Fruit fly (Drosophila melanogaster) whole organism, embryonic: Measurements from ENCODE around the gene PRL-1.

Source experiments
- Antp ChIP-seq: fragments of 200-800 bp; sonication (Bioruptor generic); optimal IDR thresholded peaks from 3 replicates; lab custom pipeline; 2016; ENCODE audit warnings: missing biosample characterization, missing genetic modification characterization
- B-H2 ChIP-seq: fragments of 200-800 bp; sonication (Bioruptor generic); optimal IDR thresholded peaks from 2 replicates; lab custom pipeline; 2018; ENCODE audit warnings: missing biosample characterization, mild to moderate bottlenecking, missing genetic modification characterization
- CG10267 ChIP-seq: fragments of 200-800 bp; sonication (Bioruptor generic); optimal IDR thresholded peaks from 2 replicates; lab custom pipeline; 2018; ENCODE audit warnings: missing biosample characterization, mild to moderate bottlenecking, missing genetic modification characterization, moderate library complexity
- CG1233 ChIP-seq: fragments of 200-800 bp; sonication (Bioruptor generic); optimal IDR thresholded peaks from 4 replicates; lab custom pipeline; 2018; ENCODE audit warnings: missing biosample characterization, mild to moderate bottlenecking, missing genetic modification characterization
- CG14710 ChIP-seq: fragments of 200-800 bp; sonication (Bioruptor generic); optimal IDR thresholded peaks from 3 replicates; lab custom pipeline; 2019; ENCODE audit warnings: missing biosample characterization, mild to moderate bottlenecking, missing genetic modification characterization, moderate library complexity
- CG17361 ChIP-seq: fragments of 200-800 bp; sonication (Bioruptor generic); IDR thresholded peaks from 3 replicates; pipeline ENCODE4 v1.3.6; 2022; ENCODE audit warnings: missing biosample characterization, missing genetic modification characterization
- CG18011 ChIP-seq: fragments of 200-800 bp; sonication (Bioruptor generic); optimal IDR thresholded peaks from 2 replicates; lab custom pipeline; 2017; ENCODE audit warnings: missing biosample characterization, missing genetic modification characterization, mild to moderate bottlenecking, moderate library complexity, missing genotype
- CG1832 ChIP-seq: fragments of 200-800 bp; sonication (Bioruptor generic); optimal IDR thresholded peaks from 2 replicates; lab custom pipeline; 2017; ENCODE audit warnings: missing biosample characterization, mild to moderate bottlenecking, missing genetic modification characterization, inconsistent platforms
- CG2129 ChIP-seq: fragments of 200-800 bp; sonication (Bioruptor generic); IDR thresholded peaks from 2 replicates; pipeline ENCODE4 v1.3.6; 2022; ENCODE audit warnings: missing biosample characterization, missing genetic modification characterization; ENCODE audit not compliant: partially characterized antibody
- CG2202 ChIP-seq: fragments of 200-800 bp; sonication (Bioruptor generic); optimal IDR thresholded peaks from 2 replicates; lab custom pipeline; 2018; ENCODE audit warnings: missing biosample characterization, mild to moderate bottlenecking, missing genetic modification characterization
- CG2678 ChIP-seq: fragments of 200-800 bp; sonication (Bioruptor generic); optimal IDR thresholded peaks from 3 replicates; lab custom pipeline; 2019; ENCODE audit warnings: missing biosample characterization, mild to moderate bottlenecking, missing genetic modification characterization, moderate library complexity
- CG30403 ChIP-seq: fragments of 200-800 bp; sonication (Bioruptor generic); optimal IDR thresholded peaks from 3 replicates; lab custom pipeline; 2016; ENCODE audit warnings: missing biosample characterization, missing genetic modification characterization
- CG31365 ChIP-seq: fragments of 200-800 bp; sonication (Bioruptor generic); optimal IDR thresholded peaks from 2 replicates; lab custom pipeline; 2018; ENCODE audit warnings: missing biosample characterization, mild to moderate bottlenecking, missing genetic modification characterization
- CG32532 ChIP-seq: fragments of 200-800 bp; sonication (Bioruptor generic); IDR thresholded peaks from 2 replicates; pipeline ENCODE4 v1.3.6; 2022; ENCODE audit warnings: missing biosample characterization, missing genetic modification characterization
- CG32772 ChIP-seq: fragments of 200-800 bp; sonication (Bioruptor generic); IDR thresholded peaks from 2 replicates; pipeline ENCODE4 v1.3.6; 2022; ENCODE audit warnings: missing biosample characterization, missing genetic modification characterization
- CG33557 ChIP-seq: fragments of 200-800 bp; sonication (Bioruptor generic); optimal IDR thresholded peaks from 2 replicates; lab custom pipeline; 2019; ENCODE audit warnings: missing biosample characterization, mild to moderate bottlenecking, missing genetic modification characterization, moderate library complexity
- CG43689 ChIP-seq: fragments of 200-800 bp; sonication (Bioruptor generic); IDR thresholded peaks from 2 replicates; pipeline ENCODE4 v1.3.6; 2022; ENCODE audit warnings: missing biosample characterization, missing genetic modification characterization
- CG4404 ChIP-seq: fragments of 200-800 bp; sonication (Bioruptor generic); IDR thresholded peaks from 2 replicates; pipeline ENCODE4 v1.3.6; 2022; ENCODE audit warnings: missing biosample characterization, missing genetic modification characterization
- CG5180 ChIP-seq: fragments of 200-800 bp; sonication (Bioruptor generic); optimal IDR thresholded peaks from 3 replicates; lab custom pipeline; 2017; ENCODE audit warnings: missing biosample characterization, missing genetic modification characterization, mild to moderate bottlenecking, moderate library complexity, missing genetic modification reagents
- CG7963 ChIP-seq: fragments of 200-800 bp; sonication (Bioruptor generic); IDR thresholded peaks from 3 replicates; pipeline ENCODE4 v1.3.6; 2022; ENCODE audit warnings: missing biosample characterization, missing genetic modification characterization; ENCODE audit not compliant: partially characterized antibody
- Chrac-16 ChIP-seq: fragments of 200-800 bp; sonication (Bioruptor generic); optimal IDR thresholded peaks from 3 replicates; lab custom pipeline; 2016; ENCODE audit warnings: missing biosample characterization, missing genetic modification characterization
- D19A ChIP-seq: fragments of 200-800 bp; optimal IDR thresholded peaks from 3 replicates; lab custom pipeline; 2019; ENCODE audit warnings: missing biosample characterization, mild to moderate bottlenecking, missing genetic modification characterization, moderate library complexity
- Dad ChIP-seq: fragments of 200-800 bp; sonication (Bioruptor generic); optimal IDR thresholded peaks from 3 replicates; lab custom pipeline; 2016; ENCODE audit warnings: missing biosample characterization, missing genetic modification characterization
- Dip3 ChIP-seq: fragments of 200-800 bp; sonication (Bioruptor generic); optimal IDR thresholded peaks from 3 replicates; lab custom pipeline; 2016; ENCODE audit warnings: missing biosample characterization, missing genetic modification characterization
- Doc3 ChIP-seq: fragments of 200-800 bp; sonication (Bioruptor generic); IDR thresholded peaks from 3 replicates; pipeline ENCODE4 v1.3.6; 2022; ENCODE audit warnings: missing biosample characterization, missing genetic modification characterization; ENCODE audit not compliant: partially characterized antibody
- Fer2 ChIP-seq: fragments of 200-800 bp; sonication (Bioruptor generic); optimal IDR thresholded peaks from 2 replicates; lab custom pipeline; 2018; ENCODE audit warnings: missing biosample characterization, mild to moderate bottlenecking, missing genetic modification characterization, moderate library complexity
- HmgZ ChIP-seq: fragments of 200-800 bp; sonication (Bioruptor generic); optimal IDR thresholded peaks from 2 replicates; lab custom pipeline; 2018; ENCODE audit warnings: missing biosample characterization, mild to moderate bottlenecking, missing genetic modification characterization
- Hr39 ChIP-seq: fragments of >200 bp; optimal IDR thresholded peaks from 2 replicates; lab custom pipeline; 2017
- MESR4 ChIP-seq: fragments of 200-800 bp; sonication (Bioruptor generic); optimal IDR thresholded peaks from 2 replicates; lab custom pipeline; 2018; ENCODE audit warnings: missing biosample characterization, mild to moderate bottlenecking, missing genetic modification characterization, moderate library complexity
- Mrtf ChIP-seq: fragments of 200-800 bp; sonication (Bioruptor generic); IDR thresholded peaks from 3 replicates; pipeline ENCODE4 v1.3.6; 2022; ENCODE audit warnings: missing biosample characterization, missing genetic modification characterization
- NFAT ChIP-seq: fragments of 200-800 bp; sonication (Bioruptor generic); IDR thresholded peaks from 2 replicates; pipeline ENCODE4 v1.3.6; 2022; ENCODE audit warnings: missing biosample characterization, missing genetic modification characterization
- NfI ChIP-seq: fragments of 200-800 bp; sonication (Bioruptor generic); optimal IDR thresholded peaks from 3 replicates; lab custom pipeline; 2018; ENCODE audit warnings: missing biosample characterization, mild to moderate bottlenecking, missing genetic modification characterization, moderate library complexity
- Optix ChIP-seq: fragments of 200-800 bp; sonication (Bioruptor generic); IDR thresholded peaks from 3 replicates; pipeline ENCODE4 v1.3.6; 2022; ENCODE audit warnings: missing biosample characterization, missing genetic modification characterization
- Rfx ChIP-seq: fragments of 200-800 bp; sonication (Bioruptor generic); IDR thresholded peaks from 2 replicates; pipeline ENCODE4 v1.3.6; 2022; ENCODE audit warnings: missing biosample characterization, missing genetic modification characterization
- Six4 ChIP-seq: fragments of 200-800 bp; sonication (Bioruptor generic); optimal IDR thresholded peaks from 2 replicates; lab custom pipeline; 2016; ENCODE audit warnings: missing biosample characterization, missing genetic modification characterization
- Vsx1 ChIP-seq: fragments of 200-800 bp; sonication (Bioruptor generic); optimal IDR thresholded peaks from 2 replicates; lab custom pipeline; 2017; ENCODE audit warnings: missing biosample characterization, mild to moderate bottlenecking, missing genetic modification characterization, missing genetic modification reagents
- btn ChIP-seq: fragments of 200-800 bp; sonication (Bioruptor generic); optimal IDR thresholded peaks from 2 replicates; lab custom pipeline; 2016; ENCODE audit warnings: missing biosample characterization, missing genetic modification characterization
- cas ChIP-seq: fragments of 200-800 bp; sonication (Bioruptor generic); IDR thresholded peaks from 2 replicates; pipeline ENCODE4 v1.3.6; 2022; ENCODE audit warnings: missing biosample characterization, missing genetic modification characterization
- caup ChIP-seq: fragments of 200-800 bp; sonication (Bioruptor generic); optimal IDR thresholded peaks from 3 replicates; lab custom pipeline; 2017; ENCODE audit warnings: missing biosample characterization, mild to moderate bottlenecking, missing genetic modification characterization, moderate library complexity; ENCODE audit not compliant: severe bottlenecking
- chinmo ChIP-seq: fragments of 200-800 bp; sonication (Bioruptor generic); IDR thresholded peaks from 4 replicates; pipeline ENCODE4 v1.3.6; 2022; ENCODE audit warnings: missing biosample characterization, missing genetic modification characterization; ENCODE audit not compliant: partially characterized antibody
- gce ChIP-seq: fragments of 200-800 bp; sonication (Bioruptor generic); IDR thresholded peaks from 3 replicates; pipeline ENCODE4 v1.3.6; 2022; ENCODE audit warnings: missing biosample characterization, missing genetic modification characterization
- ind ChIP-seq: fragments of 200-800 bp; sonication (Bioruptor generic); optimal IDR thresholded peaks from 3 replicates; lab custom pipeline; 2016; ENCODE audit warnings: missing biosample characterization, missing genetic modification characterization
- inv ChIP-seq: fragments of 200-800 bp; sonication (Bioruptor generic); IDR thresholded peaks from 2 replicates; pipeline ENCODE4 v1.3.6; 2022; ENCODE audit warnings: missing biosample characterization, missing genetic modification characterization; ENCODE audit not compliant: partially characterized antibody
- lab ChIP-seq: fragments of 200-800 bp; sonication (Bioruptor generic); optimal IDR thresholded peaks from 3 replicates; lab custom pipeline; 2017; ENCODE audit warnings: missing biosample characterization, missing genetic modification characterization, mild to moderate bottlenecking, moderate library complexity, missing genetic modification reagents
- luna ChIP-seq: fragments of 200-800 bp; sonication (Bioruptor generic); optimal IDR thresholded peaks from 2 replicates; lab custom pipeline; 2016; ENCODE audit warnings: missing biosample characterization, missing genetic modification characterization
- maf-S ChIP-seq: fragments of 200-800 bp; sonication (Bioruptor generic); optimal IDR thresholded peaks from 2 replicates; lab custom pipeline; 2016; ENCODE audit warnings: missing biosample characterization, missing genetic modification characterization
- pfk ChIP-seq: fragments of 200-800 bp; sonication (Bioruptor generic); optimal IDR thresholded peaks from 2 replicates; lab custom pipeline; 2018; ENCODE audit warnings: missing biosample characterization, mild to moderate bottlenecking, missing genetic modification characterization, moderate library complexity
- shn ChIP-seq: fragments of 200-800 bp; sonication (Bioruptor generic); optimal IDR thresholded peaks from 3 replicates; lab custom pipeline; 2016; ENCODE audit warnings: missing biosample characterization, missing genetic modification characterization
- ttk ChIP-seq: fragments of 200-800 bp; sonication (Bioruptor generic); IDR thresholded peaks from 2 replicates; pipeline ENCODE4 v2.1.2; 2022; ENCODE audit warnings: missing biosample characterization, missing genetic modification characterization
- zf30C ChIP-seq: fragments of 200-800 bp; sonication (Bioruptor generic); optimal IDR thresholded peaks from 3 replicates; lab custom pipeline; 2018; ENCODE audit warnings: missing biosample characterization, mild to moderate bottlenecking, missing genetic modification characterization

PRL-1 gene

DNA sequence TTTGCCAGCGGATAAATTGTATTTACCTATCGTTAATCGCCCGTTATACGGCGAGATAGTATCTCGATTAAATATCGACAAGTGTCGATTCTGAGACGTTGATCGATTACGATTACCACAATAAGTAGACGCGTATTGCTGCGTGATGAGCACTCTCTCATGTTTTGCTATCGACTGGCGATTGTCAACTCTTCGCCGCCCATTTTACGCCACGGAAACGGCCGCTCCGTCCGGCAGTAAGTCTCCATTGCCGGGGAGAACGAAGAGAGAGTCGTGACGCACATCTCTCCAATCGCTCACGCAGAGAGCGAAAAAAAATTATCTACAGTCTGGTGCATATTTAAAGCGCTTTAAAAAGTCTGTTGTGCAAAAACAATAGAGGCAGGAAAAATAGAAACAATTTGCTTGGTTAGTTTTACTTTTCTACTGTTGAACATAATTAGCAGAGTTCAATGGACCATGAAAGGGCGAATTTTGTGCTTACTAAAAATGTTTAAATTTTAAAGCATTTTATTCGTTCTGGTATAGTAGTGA lies 5.7 kb downstream of the PRL-1 start, which contains the start of gene CG46309 (continued):
- TF ChIP-seq Dad (GFP tag; lab: Kevin White, UChicago) = no peak
- peak; percentile 36 for TF ChIP-seq CG10267 (tag; lab: Kevin White, UChicago)
- no peak for TF ChIP-seq CG1233
- TF ChIP-seq Optix (GFP tag; lab: Robert Waterston, UW) = no peak
- TF ChIP-seq D19A (tag; lab: Kevin White, UChicago) = no peak
- no peak for TF ChIP-seq CG2202 (tag; lab: Kevin White, UChicago)
- peak; percentile 98 for TF ChIP-seq chinmo (GFP tag; lab: Robert Waterston, UW)
- TF ChIP-seq zf30C = peak; percentile 5
- TF ChIP-seq Rfx (GFP tag; lab: Robert Waterston, UW) = no peak; the same call in 1 of the 2 replicates
- no peak for TF ChIP-seq CG4404
- no peak for TF ChIP-seq Mrtf (GFP tag; lab: Robert Waterston, UW)
- TF ChIP-seq maf-S (GFP tag; lab: Kevin White, UChicago) = no peak
- TF ChIP-seq MESR4 = no peak
- TF ChIP-seq Chrac-16 (GFP tag; lab: Kevin White, UChicago) = no peak
- TF ChIP-seq CG5180 (GFP tag; lab: Kevin White, UChicago) = no peak
- peak; percentile 71 for TF ChIP-seq inv (GFP tag; lab: Robert Waterston, UW)
- TF ChIP-seq NfI (GFP tag; lab: Kevin White, UChicago) = no peak
- TF ChIP-seq CG2129 (GFP tag; lab: Robert Waterston, UW) = peak; percentile 33
- peak; percentile 35 for TF ChIP-seq ind (GFP tag; lab: Kevin White, UChicago)
- no peak for TF ChIP-seq gce (GFP tag; lab: Robert Waterston, UW)
- TF ChIP-seq cas (GFP tag; lab: Robert Waterston, UW) = peak; percentile 36; the same call in 1 of the 2 replicates
- TF ChIP-seq CG43689 (GFP tag; lab: Robert Waterston, UW) = no peak
- TF ChIP-seq Hr39 (lab: Kevin White, UChicago) = no peak
- no peak for TF ChIP-seq CG32532 (GFP tag; lab: Robert Waterston, UW)
- peak; percentile 46 for TF ChIP-seq HmgZ (tag; lab: Kevin White, UChicago)
- TF ChIP-seq btn (GFP tag; lab: Kevin White, UChicago) = no peak
- TF ChIP-seq caup (GFP tag; lab: Kevin White, UChicago) = peak; percentile 46
- peak; percentile 19 for TF ChIP-seq pfk
- no peak for TF ChIP-seq CG2678 (tag; lab: Kevin White, UChicago)
- TF ChIP-seq Fer2 (tag; lab: Kevin White, UChicago) = no peak
- TF ChIP-seq Vsx1 (GFP tag; lab: Kevin White, UChicago) = peak; percentile 2
- no peak for TF ChIP-seq Dip3 (GFP tag; lab: Kevin White, UChicago)
- no peak for TF ChIP-seq CG18011 (GFP tag; lab: Kevin White, UChicago)
- no peak for TF ChIP-seq NFAT (GFP tag; lab: Robert Waterston, UW)
- TF ChIP-seq ttk (GFP tag; lab: Robert Waterston, UW) = no peak
- peak; percentile 28 for TF ChIP-seq Six4 (GFP tag; lab: Kevin White, UChicago)
- TF ChIP-seq Doc3 (GFP tag; lab: Robert Waterston, UW) = peak; percentile 78; the same call in 2 of the 3 replicates
- peak; percentile 59 for TF ChIP-seq lab (GFP tag; lab: Kevin White, UChicago)
- TF ChIP-seq CG1832 (GFP tag; lab: Kevin White, UChicago) = no peak
- TF ChIP-seq luna = no peak
- peak; percentile 58 for TF ChIP-seq CG30403 (GFP tag; lab: Kevin White, UChicago)
- no peak for TF ChIP-seq CG31365 (tag; lab: Kevin White, UChicago)
- peak; percentile 23 for TF ChIP-seq B-H2 (GFP tag; lab: Kevin White, UChicago)
- TF ChIP-seq CG7963 (GFP tag; lab: Robert Waterston, UW) = peak; percentile 89
- TF ChIP-seq CG32772 (GFP tag; lab: Robert Waterston, UW) = no peak
- TF ChIP-seq CG14710 (tag; lab: Kevin White, UChicago) = no peak
- TF ChIP-seq shn (GFP tag; lab: Kevin White, UChicago) = no peak
- no peak; the same call in 2 of the 3 replicates for TF ChIP-seq CG17361 (GFP tag; lab: Robert Waterston, UW)
- no peak for TF ChIP-seq CG33557 (GFP tag; lab: Kevin White, UChicago)
- no peak for TF ChIP-seq Antp (GFP tag; lab: Kevin White, UChicago)
